Fruit fly (Drosophila melanogaster): Measurements from ENCODE around the gene CG31886.

Gene CG31886

DNA sequence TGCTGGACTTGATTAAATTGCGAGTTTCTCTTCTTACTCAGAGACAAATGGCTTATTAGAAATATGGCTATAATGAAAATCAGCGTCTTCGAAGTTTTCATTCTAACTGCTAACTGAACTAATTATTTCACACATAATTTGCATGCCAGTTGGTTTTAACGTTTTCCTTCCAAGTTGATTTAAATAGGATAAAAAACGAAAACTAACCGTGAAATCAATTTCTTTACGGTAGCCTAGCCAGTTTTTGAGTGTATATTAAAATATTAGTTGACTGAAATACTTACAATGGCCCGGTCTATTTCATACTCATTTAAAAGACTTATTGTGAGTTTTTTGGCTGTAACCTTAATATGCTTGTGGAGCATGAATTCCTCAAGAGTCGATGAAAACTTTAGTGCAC is 3.4 kb upstream of the CG31886 start, which contains the start of the genes CG9525 and CG32985:
Gene CG9525 (minus strand): TSS at position 101 of the 400 bp plus-strand sequence.
Gene CG32985 (plus strand): TSS at position 280 of the 400 bp plus-strand sequence.
- no peak for TF ChIP-seq N (GFP tag; optimal IDR thresholded peaks at IDR 0.05)
- no peak for TF ChIP-seq CG32264 (GFP tag; optimal IDR thresholded peaks at IDR 0.05)
- TF ChIP-seq Hr78 (GFP tag; optimal IDR thresholded peaks at IDR 0.05), result no peak
- TF ChIP-seq CrebA (GFP tag; optimal IDR thresholded peaks at IDR 0.05; ENCODE audit: borderline replicate concordance), result no peak
- TF ChIP-seq rgr (GFP tag; optimal IDR thresholded peaks at IDR 0.05), result no peak
- TF ChIP-seq lola (GFP tag; optimal IDR thresholded peaks at IDR 0.05), result no peak
- TF ChIP-seq ey (GFP tag; optimal IDR thresholded peaks at IDR 0.05), result no peak
- TF ChIP-seq br (GFP tag; optimal IDR thresholded peaks at IDR 0.05), result no peak
- no peak for TF ChIP-seq Jra (GFP tag; optimal IDR thresholded peaks at IDR 0.05)
- no peak for TF ChIP-seq sv (GFP tag; optimal IDR thresholded peaks at IDR 0.05)
- no peak for TF ChIP-seq usp (GFP tag; optimal IDR thresholded peaks at IDR 0.05)
- TF ChIP-seq h (GFP tag; optimal IDR thresholded peaks at IDR 0.05), result no peak
- no peak for TF ChIP-seq Rel (GFP tag; optimal IDR thresholded peaks at IDR 0.05)
- TF ChIP-seq Rel (tag; optimal IDR thresholded peaks at IDR 0.05), result no peak

DNA sequence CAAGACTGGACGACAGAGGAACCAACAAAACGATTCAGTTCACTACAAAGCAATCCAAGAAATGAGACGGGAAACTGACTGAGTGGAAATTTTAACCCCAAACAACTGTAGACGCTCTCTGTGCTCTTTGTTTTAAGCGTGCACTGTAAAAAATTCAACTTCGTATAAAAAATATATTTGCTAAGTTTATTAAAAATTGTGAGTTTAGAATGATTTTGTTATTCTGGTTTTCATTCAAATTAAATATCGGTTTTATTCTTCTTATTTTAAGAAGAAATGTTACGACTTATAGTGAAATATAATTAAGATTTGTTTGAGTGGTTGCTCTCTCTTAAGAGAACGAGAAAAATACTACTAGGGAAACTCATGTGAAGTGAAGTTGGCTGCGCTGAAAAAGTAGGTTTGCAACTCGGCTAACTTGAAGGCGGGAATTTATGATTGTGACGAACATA is 779 bp downstream of the CG31886 start:
- peak; percentile 40 for TF ChIP-seq dmrt93B (GFP tag; optimal IDR thresholded peaks at IDR 0.05)
- TF ChIP-seq CG9705 (GFP tag; optimal IDR thresholded peaks at IDR 0.05), result peak; percentile 3
- peak; percentile 80 for TF ChIP-seq rgr (GFP tag; optimal IDR thresholded peaks at IDR 0.05)
- TF ChIP-seq sv (GFP tag; optimal IDR thresholded peaks at IDR 0.05), result peak; percentile 91
- peak in 1 of 2 experiments; percentile 86 for TF ChIP-seq foxo (GFP tag; optimal IDR thresholded peaks at IDR 0.05)
- no peak for TF ChIP-seq sage (GFP tag; optimal IDR thresholded peaks at IDR 0.05)
- TF ChIP-seq HLH106 (tag; optimal IDR thresholded peaks at IDR 0.05), result peak; percentile 56
- TF ChIP-seq CG32264 (GFP tag; optimal IDR thresholded peaks at IDR 0.05), result no peak
- no peak for TF ChIP-seq N (GFP tag; optimal IDR thresholded peaks at IDR 0.05)
- no peak for TF ChIP-seq usp (GFP tag; optimal IDR thresholded peaks at IDR 0.05)
- TF ChIP-seq jim (GFP tag; optimal IDR thresholded peaks at IDR 0.05), result no peak
- TF ChIP-seq Hnf4 (GFP tag; optimal IDR thresholded peaks at IDR 0.05), result peak; percentile 66
- peak; percentile 77 for TF ChIP-seq OdsH (GFP tag; optimal IDR thresholded peaks at IDR 0.05)
- TF ChIP-seq woc (GFP tag; optimal IDR thresholded peaks at IDR 0.05), result peak; percentile 13
- TF ChIP-seq Sp1 (GFP tag; optimal IDR thresholded peaks at IDR 0.05), result no peak
- no peak for TF ChIP-seq Vsx2 (GFP tag; optimal IDR thresholded peaks at IDR 0.05; ENCODE audit: partially characterized antibody)
- peak; percentile 95 for TF ChIP-seq brk (GFP tag; optimal IDR thresholded peaks at IDR 0.05)
- TF ChIP-seq fru (GFP tag; optimal IDR thresholded peaks at IDR 0.05), result peak; percentile 93
- TF ChIP-seq lola (GFP tag; optimal IDR thresholded peaks at IDR 0.05), result no peak
- no peak for TF ChIP-seq Mio (GFP tag; optimal IDR thresholded peaks at IDR 0.05)
- no peak for TF ChIP-seq GATAd (GFP tag; optimal IDR thresholded peaks at IDR 0.05)
- no peak for TF ChIP-seq Rel (GFP tag; optimal IDR thresholded peaks at IDR 0.05)
- TF ChIP-seq Rel (tag; optimal IDR thresholded peaks at IDR 0.05), result no peak
- no peak for TF ChIP-seq Dfd (GFP tag; optimal IDR thresholded peaks at IDR 0.05)
- peak; percentile 56 for TF ChIP-seq tai (GFP tag; optimal IDR thresholded peaks at IDR 0.05)
- TF ChIP-seq dl (GFP tag; optimal IDR thresholded peaks at IDR 0.05; ENCODE audit: insufficient read depth in 1 of 2, partially characterized antibody in 2 of 2), result no peak
- no peak for TF ChIP-seq Myc (optimal IDR thresholded peaks at IDR 0.05)
- TF ChIP-seq Abd-B (GFP tag; optimal IDR thresholded peaks at IDR 0.05), result no peak
- peak; percentile 55 for TF ChIP-seq br (GFP tag; optimal IDR thresholded peaks at IDR 0.05)
- peak; percentile 94 for TF ChIP-seq ey (GFP tag; optimal IDR thresholded peaks at IDR 0.05)
- TF ChIP-seq h (GFP tag; optimal IDR thresholded peaks at IDR 0.05), result peak; percentile 79
- TF ChIP-seq CrebA (GFP tag; optimal IDR thresholded peaks at IDR 0.05; ENCODE audit: borderline replicate concordance), result peak; percentile 57
- TF ChIP-seq Hr78 (GFP tag; optimal IDR thresholded peaks at IDR 0.05), result no peak
- no peak for TF ChIP-seq pan (optimal IDR thresholded peaks at IDR 0.05)
- peak; percentile 18 for TF ChIP-seq Hr83 (GFP tag; optimal IDR thresholded peaks at IDR 0.05; ENCODE audit: poor library complexity, severe bottlenecking)
- TF ChIP-seq dsf (GFP tag; optimal IDR thresholded peaks at IDR 0.05; ENCODE audit: borderline replicate concordance), result no peak
- TF ChIP-seq psq (GFP tag; optimal IDR thresholded peaks at IDR 0.05), result peak; percentile 87
- TF ChIP-seq Jra (GFP tag; optimal IDR thresholded peaks at IDR 0.05), result peak; percentile 27
- TF ChIP-seq Dif (GFP tag; optimal IDR thresholded peaks at IDR 0.05; ENCODE audit: partially characterized antibody), result no peak

Data from whole organism, wandering third instar larva.